Worm (Caenorhabditis elegans) whole organism, L3 larva: ENCODE measurements around the gene srg-4.

Source experiments
- ZK546.5 ChIP-seq: sonication (generic microtip); optimal IDR thresholded peaks from 2 replicates; lab custom pipeline; 2017; ENCODE audit warnings: missing biosample characterization, missing genetic modification characterization
- aly-2 ChIP-seq: fragments of 150-350 bp; optimal IDR thresholded peaks from 2 replicates; lab custom pipeline; 2014; ENCODE audit warnings: missing biosample characterization, missing genetic modification characterization
- ama-1 ChIP-seq: fragments of 150-350 bp; optimal IDR thresholded peaks from 2 replicates; lab custom pipeline; 2018
- ceh-16 ChIP-seq: sonication (generic microtip); optimal IDR thresholded peaks from 2 replicates; lab custom pipeline; 2017; ENCODE audit warnings: missing biosample characterization, missing genetic modification characterization
- ceh-82 ChIP-seq: fragments of 150-350 bp; optimal IDR thresholded peaks from 2 replicates; lab custom pipeline; 2014; ENCODE audit warnings: missing biosample characterization, missing genetic modification characterization
- ceh-9 ChIP-seq: sonication (generic microtip); optimal IDR thresholded peaks from 2 replicates; lab custom pipeline; 2018; ENCODE audit warnings: missing biosample characterization, missing genetic modification characterization
- daf-12 ChIP-seq: fragments of 150-350 bp; optimal IDR thresholded peaks from 2 replicates; lab custom pipeline; 2014; ENCODE audit warnings: missing biosample characterization, missing genetic modification reagents, missing genetic modification characterization
- egl-27 ChIP-seq: sonication (generic microtip); optimal IDR thresholded peaks from 4 replicates; lab custom pipeline; 2017; ENCODE audit warnings: missing biosample characterization, missing genetic modification reagents, missing genetic modification characterization
- elt-1 ChIP-seq: fragments of 150-350 bp; optimal IDR thresholded peaks from 2 replicates; lab custom pipeline; 2014; ENCODE audit warnings: missing biosample characterization, missing genetic modification characterization
- elt-2 ChIP-seq: sonication (generic microtip); optimal IDR thresholded peaks from 2 replicates; lab custom pipeline; 2016; ENCODE audit warnings: missing genetic modification reagents, mild to moderate bottlenecking, missing genetic modification characterization, missing compliant biosample characterization
- elt-3 ChIP-seq, 3 experiments: fragments of 150-350 bp in 1 of 3; sonication (generic microtip) in 2 of 3; optimal IDR thresholded peaks; 2 replicates in 2 of 3; 4 replicates in 1 of 3; lab custom pipeline; 2014 to 2017; ENCODE audit warnings: missing biosample characterization in 3 of 3, missing genetic modification characterization in 3 of 3
- eor-1 ChIP-seq, 2 experiments: fragments of 150-350 bp; optimal IDR thresholded peaks; 2 replicates each; lab custom pipeline; 2014 to 2018; ENCODE audit warnings: missing biosample characterization in 2 of 2, missing genetic modification characterization in 2 of 2
- fkh-10 ChIP-seq: sonication (generic microtip); optimal IDR thresholded peaks from 2 replicates; lab custom pipeline; 2017; ENCODE audit warnings: missing biosample characterization, missing genetic modification reagents, missing genetic modification characterization
- fkh-2 ChIP-seq: fragments of 150-350 bp; optimal IDR thresholded peaks from 2 replicates; lab custom pipeline; 2014; ENCODE audit warnings: missing biosample characterization, missing genetic modification reagents, missing genetic modification characterization
- fos-1 ChIP-seq: fragments of 150-350 bp; optimal IDR thresholded peaks from 2 replicates; lab custom pipeline; 2014; ENCODE audit warnings: missing biosample characterization, missing genetic modification characterization
- jun-1 ChIP-seq: fragments of 150-350 bp; optimal IDR thresholded peaks from 2 replicates; lab custom pipeline; 2014; ENCODE audit warnings: missing biosample characterization, missing genetic modification reagents, missing genetic modification characterization
- lin-15B ChIP-seq: fragments of 150-350 bp; optimal IDR thresholded peaks from 2 replicates; lab custom pipeline; 2014; ENCODE audit warnings: missing biosample characterization, missing genetic modification characterization
- lin-39 ChIP-seq: fragments of 150-350 bp; optimal IDR thresholded peaks from 2 replicates; lab custom pipeline; 2018; ENCODE audit warnings: missing biosample characterization, missing genetic modification reagents, missing genetic modification characterization
- lsy-12 ChIP-seq: sonication (generic microtip); optimal IDR thresholded peaks from 2 replicates; lab custom pipeline; 2016; ENCODE audit warnings: mild to moderate bottlenecking, missing genetic modification characterization, missing compliant biosample characterization
- mdl-1 ChIP-seq: fragments of 150-350 bp; optimal IDR thresholded peaks from 2 replicates; lab custom pipeline; 2014; ENCODE audit warnings: missing biosample characterization, missing genetic modification characterization
- mml-1 ChIP-seq: fragments of 150-350 bp; sonication (generic microtip); optimal IDR thresholded peaks from 3 replicates; lab custom pipeline; 2014; ENCODE audit warnings: missing biosample characterization, missing genetic modification characterization
- nfya-1 ChIP-seq: sonication (generic microtip); optimal IDR thresholded peaks from 2 replicates; lab custom pipeline; 2017; ENCODE audit warnings: missing genetic modification characterization, mild to moderate bottlenecking, missing compliant biosample characterization, antibody characterized with exemption, moderate library complexity; ENCODE audit not compliant: insufficient read depth
- nhr-11 ChIP-seq: fragments of 150-350 bp; optimal IDR thresholded peaks from 2 replicates; lab custom pipeline; 2014; ENCODE audit warnings: missing biosample characterization, missing genetic modification characterization
- nhr-12 ChIP-seq: fragments of 150-350 bp; optimal IDR thresholded peaks from 2 replicates; lab custom pipeline; 2014; ENCODE audit warnings: missing biosample characterization, missing genetic modification characterization
- nhr-23 ChIP-seq: fragments of 150-350 bp; optimal IDR thresholded peaks from 2 replicates; lab custom pipeline; 2014; ENCODE audit warnings: missing biosample characterization, missing genetic modification reagents, missing genetic modification characterization
- nhr-237 ChIP-seq: fragments of 150-350 bp; optimal IDR thresholded peaks from 2 replicates; lab custom pipeline; 2014; ENCODE audit warnings: missing biosample characterization, missing genetic modification characterization
- nhr-25 ChIP-seq: sonication (generic microtip); optimal IDR thresholded peaks from 2 replicates; lab custom pipeline; 2017; ENCODE audit warnings: missing biosample characterization, missing genetic modification characterization
- nhr-43 ChIP-seq: sonication (generic microtip); optimal IDR thresholded peaks from 2 replicates; lab custom pipeline; 2016; ENCODE audit warnings: mild to moderate bottlenecking, missing genetic modification characterization, missing compliant biosample characterization; ENCODE audit not compliant: poor library complexity, severe bottlenecking
- nhr-67 ChIP-seq: fragments of 150-350 bp; optimal IDR thresholded peaks from 2 replicates; lab custom pipeline; 2014; ENCODE audit warnings: missing biosample characterization, missing genetic modification characterization
- nhr-76 ChIP-seq: fragments of 150-350 bp; sonication (generic microtip); optimal IDR thresholded peaks from 5 replicates; lab custom pipeline; 2014; ENCODE audit warnings: missing biosample characterization, missing genetic modification characterization
- pha-4 ChIP-seq: fragments of 150-350 bp; optimal IDR thresholded peaks from 2 replicates; lab custom pipeline; 2014; ENCODE audit warnings: missing biosample characterization, missing genetic modification reagents, missing genetic modification characterization
- pqm-1 ChIP-seq: fragments of 150-350 bp; optimal IDR thresholded peaks from 2 replicates; lab custom pipeline; 2017; ENCODE audit warnings: missing biosample characterization, missing genetic modification characterization, inconsistent platforms
- skn-1 ChIP-seq: fragments of 150-350 bp; optimal IDR thresholded peaks from 2 replicates; lab custom pipeline; 2014; ENCODE audit warnings: missing biosample characterization, missing genetic modification characterization
- snpc-4 ChIP-seq: fragments of 150-350 bp; optimal IDR thresholded peaks from 2 replicates; lab custom pipeline; 2014; ENCODE audit warnings: missing biosample characterization, missing genetic modification characterization
- tbx-2 ChIP-seq: sonication (generic microtip); optimal IDR thresholded peaks from 2 replicates; lab custom pipeline; 2016; ENCODE audit warnings: mild to moderate bottlenecking, missing genetic modification characterization, missing compliant biosample characterization
- unc-39 ChIP-seq: sonication (generic microtip); optimal IDR thresholded peaks from 4 replicates; lab custom pipeline; 2017; ENCODE audit warnings: missing biosample characterization, missing genetic modification characterization
- unc-62 ChIP-seq: fragments of 150-350 bp; sonication (generic microtip); optimal IDR thresholded peaks from 4 replicates; lab custom pipeline; 2014; ENCODE audit warnings: missing biosample characterization, missing genetic modification reagents, missing genetic modification characterization
- zag-1 ChIP-seq: fragments of 150-350 bp; optimal IDR thresholded peaks from 2 replicates; lab custom pipeline; 2014; ENCODE audit warnings: missing biosample characterization, missing genetic modification characterization
- ztf-11 ChIP-seq: fragments of 150-350 bp; optimal IDR thresholded peaks from 2 replicates; lab custom pipeline; 2014; ENCODE audit warnings: missing biosample characterization, missing genetic modification characterization

The srg-4 gene

DNA sequence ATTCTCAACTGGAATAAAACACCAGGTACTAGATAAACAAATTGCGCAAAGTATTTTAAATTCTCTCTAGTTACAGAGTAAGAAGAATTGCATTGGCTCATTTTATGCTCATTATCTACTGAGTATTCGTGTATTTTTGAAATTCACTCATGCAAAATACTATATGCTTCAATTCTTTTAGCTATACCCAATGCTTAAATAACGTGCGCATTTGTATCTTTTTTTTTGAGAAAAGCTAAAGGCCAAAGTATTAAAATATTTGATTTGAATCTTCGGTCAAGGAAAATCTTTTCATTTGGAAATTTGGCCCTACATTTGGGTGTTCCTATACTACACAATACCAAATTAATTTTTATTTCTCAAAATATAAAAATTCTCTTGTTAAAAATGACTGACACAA, at the start of gene srg-4:
Gene srg-4 (minus strand): TSS at position 101 of the 400 bp plus-strand sequence.
- TF ChIP-seq nhr-23 (no peak), ceh-82 (no peak), nhr-76 (no peak), nfya-1 (tag; lab: Kevin White, UChicago) (no peak), ceh-9 (no peak), nhr-237 (tag; lab: Kevin White, UChicago) (no peak)

DNA sequence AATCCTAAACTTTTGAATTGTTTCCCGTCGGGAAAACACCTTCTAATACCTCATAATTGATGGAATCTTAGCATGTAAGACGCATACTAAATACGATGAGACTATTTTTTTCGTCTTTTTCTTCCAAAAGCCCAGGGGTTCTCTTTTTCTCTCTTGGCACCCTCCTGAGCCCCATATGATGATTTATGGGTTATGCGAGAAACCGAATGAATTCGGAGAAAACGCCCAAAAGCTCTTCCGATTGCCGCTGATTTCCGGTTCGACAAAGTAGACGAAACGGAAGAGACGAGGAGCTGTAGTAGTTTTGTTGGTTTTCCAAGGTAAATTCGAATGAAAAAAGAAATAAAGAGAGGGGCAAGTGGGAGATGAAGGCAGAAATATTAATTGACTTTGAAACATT, 49.6 kb upstream of the srg-4 start:
- TF ChIP-seq ceh-16 (tag; lab: Kevin White, UChicago) (no peak), lin-39 (tag; lab: Kevin White, UChicago) (peak; percentile 26)

DNA sequence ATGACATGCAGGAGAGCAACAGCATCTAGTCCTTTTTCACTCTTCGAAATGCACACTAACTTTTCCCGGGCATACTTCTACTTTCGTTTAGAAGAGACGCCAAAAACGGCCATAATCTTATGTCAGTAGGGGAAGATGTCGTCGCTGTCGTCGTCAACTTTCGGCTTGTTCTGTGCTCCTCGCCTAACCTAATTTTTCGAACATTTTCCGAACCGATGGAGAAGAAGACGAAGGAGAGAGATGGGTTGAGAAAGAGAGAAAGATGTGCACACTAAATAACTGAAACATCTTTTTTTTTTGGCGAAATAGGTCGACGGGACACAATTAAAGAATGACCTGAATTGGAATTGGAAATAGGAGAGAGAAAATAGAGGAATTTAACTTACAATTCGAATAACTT, 48.5 kb upstream of the srg-4 start:
- TF ChIP-seq fkh-10 (peak; percentile 43), elt-1 (tag; lab: Kevin White, UChicago) (no peak)

DNA sequence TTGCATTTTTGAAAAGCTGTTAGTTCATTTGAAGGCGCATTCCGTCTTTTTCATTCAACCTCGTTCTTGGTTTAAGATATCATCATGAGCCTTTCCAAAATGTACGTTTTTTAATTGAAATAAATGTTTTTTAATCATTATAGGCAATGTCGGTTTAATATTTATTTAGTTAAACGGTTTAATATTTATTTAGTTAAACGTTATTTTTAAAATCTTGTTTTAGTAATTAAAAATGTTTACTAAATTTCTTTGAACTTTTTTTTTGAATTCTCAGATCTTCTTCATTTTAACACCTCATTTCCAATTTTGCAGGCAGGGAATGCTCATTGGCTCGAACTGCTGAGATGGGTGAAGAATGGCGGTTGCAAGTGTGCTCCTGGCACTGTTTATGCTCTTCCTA, 47.2 kb upstream of the srg-4 start, which contains the start of gene gar-2:
Gene gar-2 (plus strand): TSS at position 301 of the 400 bp plus-strand sequence.
- no peak for TF ChIP-seq nhr-43
- no peak for TF ChIP-seq snpc-4
- no peak for TF ChIP-seq ztf-11 (tag; lab: Kevin White, UChicago)
- TF ChIP-seq ZK546.5 (tag; lab: Kevin White, UChicago): no peak
- no peak for TF ChIP-seq tbx-2
- TF ChIP-seq egl-27 (tag; lab: Kevin White, UChicago): no peak
- no peak for TF ChIP-seq ama-1 (lab: Kevin White, UChicago)
- TF ChIP-seq nhr-23: no peak
- no peak for TF ChIP-seq nhr-12
- TF ChIP-seq pqm-1 (tag; lab: Kevin White, UChicago): no peak
- TF ChIP-seq nhr-67 (tag; lab: Kevin White, UChicago): no peak
- no peak for TF ChIP-seq nhr-25 (tag; lab: Kevin White, UChicago)
- no peak for TF ChIP-seq nhr-76
- no peak for TF ChIP-seq jun-1 (tag; lab: Kevin White, UChicago)
- TF ChIP-seq zag-1 (tag; lab: Kevin White, UChicago): no peak
- no peak for TF ChIP-seq unc-39 (tag; lab: Kevin White, UChicago)
- TF ChIP-seq lin-15B (tag; lab: Kevin White, UChicago): no peak
- TF ChIP-seq mdl-1 (tag; lab: Kevin White, UChicago): no peak
- TF ChIP-seq, all 47 proteins: peak for 0

DNA sequence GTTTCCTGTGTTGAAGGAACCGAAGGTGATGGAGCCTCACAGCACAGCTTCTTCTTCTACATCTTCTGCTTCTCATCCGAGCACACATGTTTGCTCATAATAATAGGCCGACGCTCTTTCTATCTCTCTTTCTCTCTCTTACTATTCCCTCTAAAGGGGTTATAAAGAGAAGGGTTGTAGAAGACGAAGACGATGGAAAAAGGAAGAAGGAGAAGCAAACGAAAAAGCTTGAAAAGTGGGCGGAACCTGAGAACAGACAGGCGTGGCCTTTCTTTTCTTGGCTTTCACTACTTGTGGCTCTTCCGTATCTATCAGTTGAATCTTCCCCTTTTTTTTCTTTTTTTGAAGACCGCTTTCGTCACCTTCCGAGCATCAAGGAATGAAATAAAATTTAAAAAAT, 45.9 kb upstream of the srg-4 start:
- no peak for TF ChIP-seq ama-1 (lab: Kevin White, UChicago)
- TF ChIP-seq elt-1 (tag; lab: Kevin White, UChicago): peak; percentile 67
- TF ChIP-seq fkh-10: peak; percentile 22
- no peak for TF ChIP-seq ztf-11 (tag; lab: Kevin White, UChicago)
- peak; percentile 41 for TF ChIP-seq nfya-1 (tag; lab: Kevin White, UChicago)

DNA sequence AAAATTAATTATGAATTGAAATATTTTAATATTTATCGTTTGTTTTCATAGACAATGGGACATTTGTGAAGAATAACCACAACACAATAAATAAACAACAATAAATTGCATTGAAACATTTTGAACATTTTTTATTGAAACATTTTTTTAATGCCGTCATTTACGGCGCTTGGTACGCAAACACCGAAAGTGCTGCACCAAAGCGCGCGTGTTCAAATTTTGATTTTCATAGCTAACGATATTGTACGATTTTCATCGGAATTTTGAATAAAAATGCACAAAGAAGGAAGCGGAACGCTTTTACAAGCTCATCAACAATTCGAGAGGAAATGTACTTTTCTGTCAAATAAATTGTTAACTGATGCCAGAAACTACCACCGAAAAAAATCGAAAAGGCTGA, 41.9 kb upstream of the srg-4 start:
- no peak for TF ChIP-seq nhr-12

DNA sequence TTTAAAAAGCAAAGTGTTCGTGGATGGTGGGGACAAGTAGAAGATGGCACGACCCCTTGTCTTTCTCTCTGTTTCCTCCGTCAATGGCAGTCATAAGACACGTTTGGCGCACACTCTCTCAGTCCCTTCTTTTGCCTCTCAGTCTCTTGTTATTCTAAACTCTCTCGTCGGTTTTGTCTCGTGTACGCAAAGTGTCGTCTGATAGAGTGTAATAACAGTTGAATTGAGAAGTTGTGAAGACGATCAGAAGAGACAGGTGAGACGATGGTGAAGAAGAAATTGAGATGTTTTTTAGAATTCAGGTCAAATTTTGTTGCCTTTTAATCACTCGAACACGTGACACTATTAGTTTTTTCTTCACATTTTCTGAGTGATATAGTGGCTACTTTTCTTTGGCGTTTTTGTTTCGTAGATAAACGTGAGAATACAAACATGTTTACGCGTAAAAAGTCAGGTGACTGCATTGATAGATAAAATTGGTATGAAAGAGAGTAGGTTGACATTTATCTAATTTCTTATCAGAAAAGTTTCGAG, 41.3 kb upstream of the srg-4 start, which contains the start of gene F47D12.9:
Gene F47D12.9 (minus strand): TSS at position 267 of the 534 bp plus-strand sequence.
- TF ChIP-seq nhr-43: peak; percentile 56
- no peak for TF ChIP-seq unc-39 (tag; lab: Kevin White, UChicago)
- peak; percentile 69 for TF ChIP-seq ama-1 (lab: Kevin White, UChicago)
- TF ChIP-seq lin-15B (tag; lab: Kevin White, UChicago): peak; percentile 77
- TF ChIP-seq nhr-23: peak; percentile 90
- TF ChIP-seq fkh-10: no peak
- TF ChIP-seq fos-1 (tag; lab: Kevin White, UChicago): no peak
- no peak for TF ChIP-seq aly-2 (tag; lab: Kevin White, UChicago)
- TF ChIP-seq snpc-4: peak; percentile 30
- TF ChIP-seq tbx-2: no peak
- TF ChIP-seq nhr-67 (tag; lab: Kevin White, UChicago): no peak
- TF ChIP-seq fkh-2 (tag; lab: Kevin White, UChicago): no peak
- no peak for TF ChIP-seq ztf-11 (tag; lab: Kevin White, UChicago)
- TF ChIP-seq nhr-237 (tag; lab: Kevin White, UChicago): no peak
- TF ChIP-seq unc-62 (GFP tag; lab: Kevin White, UChicago): no peak
- peak; percentile 92 for TF ChIP-seq elt-2
- TF ChIP-seq daf-12: no peak
- peak; percentile 55 for TF ChIP-seq pha-4 (tag; lab: Kevin White, UChicago)
- peak; percentile 73 for TF ChIP-seq lsy-12 (tag; lab: Kevin White, UChicago)
- no peak for TF ChIP-seq ZK546.5 (tag; lab: Kevin White, UChicago)
- no peak for TF ChIP-seq nhr-11
- no peak for TF ChIP-seq eor-1 (tag; optimal IDR thresholded peaks at IDR 0.05; lab: Kevin White, UChicago)
- no peak for TF ChIP-seq mml-1
- peak; percentile 20 for TF ChIP-seq skn-1
- peak; percentile 78 for TF ChIP-seq jun-1 (tag; lab: Kevin White, UChicago)
- peak; percentile 84 for TF ChIP-seq nfya-1 (tag; lab: Kevin White, UChicago)
- TF ChIP-seq mdl-1 (tag; lab: Kevin White, UChicago): peak; percentile 43
- no peak for TF ChIP-seq egl-27 (tag; lab: Kevin White, UChicago)
- peak in 1 of 3 experiments; percentile 28 for TF ChIP-seq elt-3 (tag; optimal IDR thresholded peaks at IDR 0.05; lab: Kevin White, UChicago)
